Fruit fly (Drosophila melanogaster) whole organism, wandering third instar larva: ENCODE measurements around the gene CG43675.

Source experiments
- Myc ChIP-seq: fragments of >200 bp; optimal IDR thresholded peaks from 2 replicates; lab custom pipeline; 2017
- sage ChIP-seq: fragments of 200-800 bp; sonication (Bioruptor generic); optimal IDR thresholded peaks from 2 replicates; lab custom pipeline; 2016; ENCODE audit warnings: missing biosample characterization, mild to moderate bottlenecking, missing genetic modification characterization
- woc ChIP-seq: sonication (Bioruptor generic); optimal IDR thresholded peaks from 2 replicates; lab custom pipeline; 2016; ENCODE audit warnings: missing biosample characterization, mild to moderate bottlenecking, missing genetic modification characterization

- TF ChIP-seq Myc (lab: Kevin White, UChicago) (no peak), sage (GFP tag; lab: Kevin White, UChicago) (no peak), woc (GFP tag; lab: Kevin White, UChicago) (no peak)
Observed at dm6 chr3R:9397890-9398289, 42.6 kb downstream of the CG43675 start, which contains the start of gene Or85f.
